Worm (Caenorhabditis elegans): ENCODE results near the gene C17B7.8.

DNA sequence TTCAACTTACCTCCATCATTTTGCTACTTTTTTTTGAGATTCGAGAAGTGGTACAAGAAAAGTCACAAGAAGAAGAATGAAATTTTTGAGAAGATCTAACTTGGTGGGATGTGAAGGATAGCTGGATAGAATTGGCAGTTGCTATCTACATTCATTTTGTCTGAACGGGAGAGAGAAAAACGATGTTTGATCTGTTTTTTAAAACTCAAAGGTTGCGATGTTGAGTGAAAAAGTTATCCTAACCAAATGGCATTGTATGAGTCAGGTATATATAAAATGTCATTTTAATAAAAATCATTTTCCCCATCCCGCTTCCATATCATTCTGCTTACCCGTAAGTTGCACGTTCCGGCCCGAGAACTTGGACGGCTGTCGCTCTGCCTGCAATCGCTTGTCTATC is 34.8 kb downstream of the C17B7.8 start, which contains the start of gene F35F10.6:
- TF ChIP-seq T22C8.4 (GFP tag; IDR thresholded peaks at IDR 0.05): no peak
- TF ChIP-seq tab-1 (GFP tag; IDR thresholded peaks at IDR 0.05): no peak

Data from whole organism, midembryonic.